Worm (Caenorhabditis elegans) whole organism, mixed stage, embryonic: ENCODE results near the gene fbxa-219.

Source experiments
- M03D4.4 ChIP-seq: sonication (generic microtip); optimal IDR thresholded peaks from 2 replicates; lab custom pipeline; 2017; ENCODE audit warnings: mild to moderate bottlenecking, missing genetic modification characterization, missing compliant biosample characterization
- bed-3 ChIP-seq: fragments of 200-800 bp; sonication (Bioruptor generic); optimal IDR thresholded peaks from 3 replicates; lab custom pipeline; 2018; ENCODE audit warnings: mild to moderate bottlenecking, missing genetic modification characterization, moderate library complexity, missing compliant biosample characterization
- blmp-1 ChIP-seq: fragments of 150-350 bp; optimal IDR thresholded peaks from 2 replicates; lab custom pipeline; 2014; ENCODE audit warnings: missing biosample characterization, missing genetic modification characterization
- ceh-39 ChIP-seq: fragments of 150-350 bp; optimal IDR thresholded peaks from 2 replicates; lab custom pipeline; 2014; ENCODE audit warnings: missing biosample characterization, missing genetic modification characterization
- ceh-43 ChIP-seq: fragments of 200-800 bp; sonication (Bioruptor generic); optimal IDR thresholded peaks from 2 replicates; lab custom pipeline; 2018; ENCODE audit warnings: mild to moderate bottlenecking, missing genetic modification characterization, moderate library complexity, missing compliant biosample characterization
- ceh-83 ChIP-seq: fragments of 200-800 bp; sonication (Bioruptor generic); optimal IDR thresholded peaks from 2 replicates; lab custom pipeline; 2018; ENCODE audit warnings: mild to moderate bottlenecking, missing genetic modification characterization, missing compliant biosample characterization
- ces-1 ChIP-seq: fragments of 150-350 bp; optimal IDR thresholded peaks from 2 replicates; lab custom pipeline; 2014; ENCODE audit warnings: missing biosample characterization, missing genetic modification reagents, missing genetic modification characterization
- cnd-1 ChIP-seq: fragments of 200-800 bp; sonication (Bioruptor generic); optimal IDR thresholded peaks from 2 replicates; lab custom pipeline; 2018; ENCODE audit warnings: mild to moderate bottlenecking, missing genetic modification characterization, missing compliant biosample characterization
- drap-1 ChIP-seq: fragments of 200-800 bp; sonication (Bioruptor generic); optimal IDR thresholded peaks from 3 replicates; lab custom pipeline; 2018; ENCODE audit warnings: mild to moderate bottlenecking, missing genetic modification characterization, missing compliant biosample characterization
- elt-1 ChIP-seq: sonication (generic microtip); optimal IDR thresholded peaks from 2 replicates; lab custom pipeline; 2017; ENCODE audit warnings: missing genetic modification characterization, mild to moderate bottlenecking, missing compliant biosample characterization, antibody characterized with exemption, moderate library complexity, borderline replicate concordance; ENCODE audit not compliant: insufficient read depth
- elt-3 ChIP-seq: fragments of 150-350 bp; optimal IDR thresholded peaks from 2 replicates; lab custom pipeline; 2014; ENCODE audit warnings: missing biosample characterization, missing genetic modification characterization
- flh-1 ChIP-seq: fragments of 200-800 bp; sonication (Bioruptor generic); optimal IDR thresholded peaks from 2 replicates; lab custom pipeline; 2018; ENCODE audit warnings: mild to moderate bottlenecking, missing genetic modification characterization, moderate library complexity, missing compliant biosample characterization
- ham-2 ChIP-seq: fragments of 200-800 bp; sonication (Bioruptor generic); optimal IDR thresholded peaks from 2 replicates; lab custom pipeline; 2018; ENCODE audit warnings: mild to moderate bottlenecking, missing genetic modification characterization, missing compliant biosample characterization
- hlh-1 ChIP-seq: fragments of 150-350 bp; optimal IDR thresholded peaks from 2 replicates; lab custom pipeline; 2014; ENCODE audit warnings: missing biosample characterization, missing genetic modification reagents, missing genetic modification characterization
- lin-13 ChIP-seq: fragments of 150-350 bp; optimal IDR thresholded peaks from 2 replicates; lab custom pipeline; 2014; ENCODE audit warnings: missing biosample characterization, missing genetic modification characterization
- lin-32 ChIP-seq: fragments of 200-800 bp; sonication (Bioruptor generic); optimal IDR thresholded peaks from 2 replicates; lab custom pipeline; 2018; ENCODE audit warnings: mild to moderate bottlenecking, missing genetic modification characterization, missing compliant biosample characterization
- lsy-2 ChIP-seq: fragments of 150-350 bp; optimal IDR thresholded peaks from 2 replicates; lab custom pipeline; 2014; ENCODE audit warnings: missing biosample characterization, missing genetic modification characterization
- mab-5 ChIP-seq: fragments of 150-350 bp; optimal IDR thresholded peaks from 2 replicates; lab custom pipeline; 2014; ENCODE audit warnings: missing biosample characterization, missing genetic modification characterization
- mep-1 ChIP-seq: fragments of 150-350 bp; optimal IDR thresholded peaks from 2 replicates; lab custom pipeline; 2017; ENCODE audit warnings: missing biosample characterization, missing genetic modification reagents, missing genetic modification characterization, inconsistent platforms
- mls-2 ChIP-seq: sonication (generic microtip); optimal IDR thresholded peaks from 2 replicates; lab custom pipeline; 2016; ENCODE audit warnings: mild to moderate bottlenecking, missing genetic modification characterization, moderate library complexity, missing compliant biosample characterization
- nhr-12 ChIP-seq: fragments of 150-350 bp; optimal IDR thresholded peaks from 2 replicates; lab custom pipeline; 2014; ENCODE audit warnings: missing biosample characterization, missing genetic modification characterization
- nhr-2 ChIP-seq: fragments of 150-350 bp; optimal IDR thresholded peaks from 2 replicates; lab custom pipeline; 2014; ENCODE audit warnings: missing biosample characterization, missing genetic modification characterization
- nhr-237 ChIP-seq: fragments of 150-350 bp; optimal IDR thresholded peaks from 2 replicates; lab custom pipeline; 2014; ENCODE audit warnings: missing biosample characterization, missing genetic modification characterization
- nhr-28 ChIP-seq: fragments of 150-350 bp; optimal IDR thresholded peaks from 2 replicates; lab custom pipeline; 2014; ENCODE audit warnings: missing biosample characterization, missing genetic modification characterization
- nhr-76 ChIP-seq: sonication (generic microtip); optimal IDR thresholded peaks from 2 replicates; lab custom pipeline; 2017; ENCODE audit warnings: missing biosample characterization, missing genetic modification characterization
- pha-4 ChIP-seq: fragments of 150-350 bp; optimal IDR thresholded peaks from 2 replicates; lab custom pipeline; 2018; ENCODE audit warnings: missing biosample characterization, missing genetic modification reagents, missing genetic modification characterization
- sem-2 ChIP-seq: fragments of 200-800 bp; sonication (Bioruptor generic); optimal IDR thresholded peaks from 2 replicates; lab custom pipeline; 2018; ENCODE audit warnings: mild to moderate bottlenecking, missing genetic modification characterization, missing compliant biosample characterization
- snpc-4 ChIP-seq: fragments of 150-350 bp; optimal IDR thresholded peaks from 2 replicates; lab custom pipeline; 2014; ENCODE audit warnings: missing biosample characterization, missing genetic modification characterization
- sptf-1 ChIP-seq: sonication (generic microtip); optimal IDR thresholded peaks from 2 replicates; lab custom pipeline; 2017; ENCODE audit warnings: mild to moderate bottlenecking, missing genetic modification characterization, moderate library complexity, missing compliant biosample characterization
- tbx-8 ChIP-seq: fragments of 200-800 bp; sonication (Bioruptor generic); optimal IDR thresholded peaks from 2 replicates; lab custom pipeline; 2018; ENCODE audit warnings: mild to moderate bottlenecking, missing genetic modification characterization, moderate library complexity, missing compliant biosample characterization
- unc-120 ChIP-seq: sonication (generic microtip); optimal IDR thresholded peaks from 2 replicates; lab custom pipeline; 2017; ENCODE audit warnings: missing genetic modification characterization, missing compliant biosample characterization; ENCODE audit not compliant: poor library complexity, severe bottlenecking
- unc-39 ChIP-seq: fragments of 150-350 bp; optimal IDR thresholded peaks from 2 replicates; lab custom pipeline; 2014; ENCODE audit warnings: missing biosample characterization, missing genetic modification characterization
- unc-62 ChIP-seq: fragments of 150-350 bp; optimal IDR thresholded peaks from 2 replicates; lab custom pipeline; 2014; ENCODE audit warnings: missing biosample characterization, missing genetic modification reagents, missing genetic modification characterization
- zip-8 ChIP-seq: fragments of 150-350 bp; optimal IDR thresholded peaks from 2 replicates; lab custom pipeline; 2014; ENCODE audit warnings: missing biosample characterization, missing genetic modification characterization
- ztf-11 ChIP-seq: fragments of 150-350 bp; optimal IDR thresholded peaks from 2 replicates; lab custom pipeline; 2014; ENCODE audit warnings: missing biosample characterization, missing genetic modification characterization

Gene fbxa-219

ce11 chrIII:2304867-2305266, 13.7 kb downstream of the fbxa-219 start, which contains the start of gene Y54F10BM.9:
Gene Y54F10BM.9, minus strand, starts transcription at chrIII:2304927.
- TF ChIP-seq sptf-1 (tag; lab: Kevin White, UChicago) (no peak), mls-2 (peak; percentile 18), flh-1 (no peak), lin-13 (tag; lab: Kevin White, UChicago) (peak; percentile 56), unc-39 (tag; lab: Kevin White, UChicago) (peak; percentile 32), ceh-43 (GFP tag; lab: Kevin White, UChicago) (no peak), nhr-237 (tag; lab: Kevin White, UChicago) (no peak), cnd-1 (tag; lab: Kevin White, UChicago) (peak; percentile 88), ham-2 (peak; percentile 30), ces-1 (peak; percentile 67), unc-120 (no peak), nhr-2 (tag; lab: Kevin White, UChicago) (peak; percentile 25), tbx-8 (GFP tag; lab: Kevin White, UChicago) (no peak), nhr-12 (tag; lab: Kevin White, UChicago) (no peak), ceh-39 (tag; lab: Kevin White, UChicago) (no peak), nhr-76 (tag; lab: Kevin White, UChicago) (no peak), snpc-4 (no peak), ceh-83 (no peak), mep-1 (tag; lab: Kevin White, UChicago) (peak; percentile 36), hlh-1 (tag; lab: Kevin White, UChicago) (no peak), unc-62 (no peak), sem-2 (GFP tag; lab: Kevin White, UChicago) (no peak), drap-1 (no peak), ztf-11 (no peak), pha-4 (peak; percentile 31), lsy-2 (tag; lab: Kevin White, UChicago) (peak; percentile 0), nhr-28 (tag; lab: Kevin White, UChicago) (no peak), zip-8 (tag; lab: Kevin White, UChicago) (no peak), mab-5 (no peak), elt-1 (tag; lab: Kevin White, UChicago) (no peak), bed-3 (GFP tag; lab: Kevin White, UChicago) (no peak), elt-3 (tag; lab: Kevin White, UChicago) (no peak), lin-32 (peak; percentile 76), M03D4.4 (tag; lab: Kevin White, UChicago) (no peak), blmp-1 (tag; lab: Kevin White, UChicago) (no peak)

ce11 chrIII:2308026-2308425, 16.8 kb downstream of the fbxa-219 start, which contains the start of the genes fbxa-1 and Y54F10BM.20:
Gene fbxa-1, minus strand, starts transcription at chrIII:2308126.
Gene Y54F10BM.20, plus strand, starts transcription at chrIII:2308256.
- TF ChIP-seq flh-1 (no peak), ztf-11 (no peak), mab-5 (no peak), M03D4.4 (tag; lab: Kevin White, UChicago) (no peak), pha-4 (no peak), unc-120 (no peak)

ce11 chrIII:2310996-2311395, 19.8 kb downstream of the fbxa-219 start:
- no peak for TF ChIP-seq ceh-39 (tag; lab: Kevin White, UChicago)
- no peak for TF ChIP-seq snpc-4
- no peak for TF ChIP-seq elt-3 (tag; lab: Kevin White, UChicago)
- no peak for TF ChIP-seq nhr-76 (tag; lab: Kevin White, UChicago)
- no peak for TF ChIP-seq unc-39 (tag; lab: Kevin White, UChicago)
- no peak for TF ChIP-seq tbx-8 (GFP tag; lab: Kevin White, UChicago)
- no peak for TF ChIP-seq ceh-43 (GFP tag; lab: Kevin White, UChicago)
- TF ChIP-seq hlh-1 (tag; lab: Kevin White, UChicago), result no peak
- TF ChIP-seq mab-5, result no peak
- no peak for TF ChIP-seq ces-1

- TF ChIP-seq elt-1 (tag; lab: Kevin White, UChicago) (no peak), ces-1 (peak; percentile 44), ham-2 (no peak)
Measured at ce11 chrIII:2313985-2314494, 22.8 kb downstream of the fbxa-219 start, which contains the start of the genes fbxa-66 and iffb-1. Gene fbxa-66, minus strand, starts transcription at chrIII:2314035. Gene iffb-1, plus strand, starts transcription at chrIII:2314436.
